Fruit fly (Drosophila melanogaster) S2 (cell line): ENCODE results near the gene dmrt93B.

Experiments used
- CG8478 ChIP-seq: fragments of >200 bp; optimal IDR thresholded peaks from 2 replicates; lab custom pipeline; 2018
- CTCF ChIP-seq, 2 experiments: fragments of >200 bp; optimal IDR thresholded peaks; 2 replicates each; lab custom pipeline; 2018

DNA sequence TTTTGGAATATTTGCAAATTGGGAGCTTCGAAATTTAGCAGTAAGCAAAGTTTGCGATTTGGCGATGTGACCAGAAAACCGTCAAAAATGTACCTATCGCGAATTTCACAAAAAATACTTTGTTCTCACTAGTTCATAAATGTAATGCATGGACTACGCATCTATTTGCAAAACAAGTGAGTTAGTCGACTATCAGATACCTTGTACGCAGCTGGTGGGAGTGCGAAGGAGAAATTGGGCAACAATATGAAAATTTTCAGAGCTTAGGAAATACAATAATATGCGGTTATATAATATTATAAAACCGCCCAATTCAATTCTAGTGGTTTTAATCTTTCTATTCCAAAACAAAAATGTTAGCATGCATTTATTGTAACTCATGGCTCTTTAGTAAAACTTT, 45.0 kb downstream of the dmrt93B start, which contains the start of gene Bdbt:
- no peak for TF ChIP-seq CG8478 (lab: Kevin White, UChicago)
- TF ChIP-seq CTCF (optimal IDR thresholded peaks at IDR 0.05; lab: Kevin White, UChicago), result no peak
